Worm (Caenorhabditis elegans): ENCODE measurements around the gene EGAP5.1.

Gene EGAP5.1

DNA sequence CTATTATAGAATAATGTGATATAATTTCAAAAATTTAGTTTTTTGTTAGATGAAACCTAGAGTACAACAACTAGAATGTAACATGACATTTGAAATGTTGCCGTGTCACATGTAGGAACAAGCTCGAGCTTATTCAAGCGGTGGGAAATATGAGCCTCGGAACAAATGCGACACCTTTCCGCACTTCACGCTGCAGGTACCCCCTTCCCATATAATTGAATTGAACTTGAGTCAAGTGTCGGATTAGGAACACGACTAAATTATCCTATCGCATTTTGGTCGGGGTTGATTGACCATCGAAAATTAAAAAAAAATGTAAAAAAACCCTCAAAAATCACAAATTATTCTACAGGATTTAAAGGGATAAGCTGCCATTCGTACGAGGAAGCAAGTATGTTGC is 42.7 kb upstream of the EGAP5.1 start:
- TF ChIP-seq snpc-4 (tag; optimal IDR thresholded peaks at IDR 0.05) (no peak), ces-1 (GFP tag; optimal IDR thresholded peaks at IDR 0.05) (peak; percentile 43)

- TF ChIP-seq nhr-76 (tag; optimal IDR thresholded peaks at IDR 0.05) = no peak
- TF ChIP-seq lin-13 (tag; optimal IDR thresholded peaks at IDR 0.05) = no peak
- no peak for TF ChIP-seq unc-120 (tag; optimal IDR thresholded peaks at IDR 0.05; ENCODE audit: poor library complexity, severe bottlenecking)
- no peak for TF ChIP-seq unc-39 (tag; optimal IDR thresholded peaks at IDR 0.05)
- no peak for TF ChIP-seq drap-1 (GFP tag; optimal IDR thresholded peaks at IDR 0.05)
- no peak for TF ChIP-seq hlh-1 (tag; optimal IDR thresholded peaks at IDR 0.05)
- TF ChIP-seq sem-2 (GFP tag; optimal IDR thresholded peaks at IDR 0.05) = no peak
- TF ChIP-seq bed-3 (GFP tag; optimal IDR thresholded peaks at IDR 0.05) = no peak
- TF ChIP-seq zip-8 (tag; optimal IDR thresholded peaks at IDR 0.05) = no peak
- TF ChIP-seq M03D4.4 (tag; optimal IDR thresholded peaks at IDR 0.05) = no peak
- TF ChIP-seq ceh-39 (tag; optimal IDR thresholded peaks at IDR 0.05) = no peak
- no peak for TF ChIP-seq nhr-2 (tag; optimal IDR thresholded peaks at IDR 0.05)
- TF ChIP-seq snpc-4 (tag; optimal IDR thresholded peaks at IDR 0.05) = no peak
- TF ChIP-seq nhr-28 (tag; optimal IDR thresholded peaks at IDR 0.05) = no peak
- TF ChIP-seq unc-62 (GFP tag; optimal IDR thresholded peaks at IDR 0.05) = no peak
Measured at ce11 chrX:5120807-5121206, 42.0 kb upstream of the EGAP5.1 start.

- TF ChIP-seq ces-1 (GFP tag; optimal IDR thresholded peaks at IDR 0.05) (peak; percentile 32), cnd-1 (tag; optimal IDR thresholded peaks at IDR 0.05) (peak; percentile 32), lin-32 (GFP tag; optimal IDR thresholded peaks at IDR 0.05) (peak; percentile 25), ham-2 (GFP tag; optimal IDR thresholded peaks at IDR 0.05) (no peak), pha-4 (tag; optimal IDR thresholded peaks at IDR 0.05) (peak; percentile 10), mls-2 (tag; optimal IDR thresholded peaks at IDR 0.05) (peak; percentile 50), tbx-8 (GFP tag; optimal IDR thresholded peaks at IDR 0.05) (no peak)
Measured at ce11 chrX:5121789-5122188, 41.1 kb upstream of the EGAP5.1 start.

DNA sequence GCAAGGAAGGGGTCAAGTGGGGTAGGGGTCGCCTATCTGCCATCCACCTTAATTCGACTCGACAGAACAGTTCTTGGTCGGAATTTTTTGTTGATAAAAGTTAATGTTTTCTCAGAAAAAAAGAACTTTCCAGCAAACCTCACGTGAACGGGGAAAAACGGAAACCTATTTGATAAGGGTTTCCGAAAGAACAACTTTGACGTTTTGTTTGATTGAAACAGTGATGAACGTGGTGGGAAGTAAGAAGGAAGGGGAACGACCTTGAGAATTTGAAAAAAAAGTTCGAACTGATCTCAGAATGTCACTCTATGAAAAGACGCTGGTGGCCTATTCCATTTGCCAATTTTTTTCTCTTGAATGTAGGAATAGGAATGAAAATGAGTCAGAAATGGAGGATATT is 40.5 kb upstream of the EGAP5.1 start:
- no peak for TF ChIP-seq drap-1 (GFP tag; optimal IDR thresholded peaks at IDR 0.05)
- TF ChIP-seq ceh-43 (GFP tag; optimal IDR thresholded peaks at IDR 0.05) = no peak
- no peak for TF ChIP-seq nhr-12 (tag; optimal IDR thresholded peaks at IDR 0.05)
- no peak for TF ChIP-seq tbx-8 (GFP tag; optimal IDR thresholded peaks at IDR 0.05)
- TF ChIP-seq ceh-39 (tag; optimal IDR thresholded peaks at IDR 0.05) = no peak
- TF ChIP-seq ham-2 (GFP tag; optimal IDR thresholded peaks at IDR 0.05) = no peak
- no peak for TF ChIP-seq zip-8 (tag; optimal IDR thresholded peaks at IDR 0.05)
- TF ChIP-seq elt-3 (tag; optimal IDR thresholded peaks at IDR 0.05) = no peak
- TF ChIP-seq blmp-1 (tag; optimal IDR thresholded peaks at IDR 0.05) = no peak
- TF ChIP-seq sem-2 (GFP tag; optimal IDR thresholded peaks at IDR 0.05) = no peak
- no peak for TF ChIP-seq ztf-11 (tag; optimal IDR thresholded peaks at IDR 0.05)
- TF ChIP-seq bed-3 (GFP tag; optimal IDR thresholded peaks at IDR 0.05) = no peak

- TF ChIP-seq nhr-2 (tag; optimal IDR thresholded peaks at IDR 0.05) (peak; percentile 80), M03D4.4 (tag; optimal IDR thresholded peaks at IDR 0.05) (peak; percentile 32), unc-39 (tag; optimal IDR thresholded peaks at IDR 0.05) (no peak), ceh-39 (tag; optimal IDR thresholded peaks at IDR 0.05) (no peak), drap-1 (GFP tag; optimal IDR thresholded peaks at IDR 0.05) (peak; percentile 5), elt-3 (tag; optimal IDR thresholded peaks at IDR 0.05) (no peak), pha-4 (tag; optimal IDR thresholded peaks at IDR 0.05) (peak; percentile 54), mls-2 (tag; optimal IDR thresholded peaks at IDR 0.05) (no peak), sptf-1 (tag; optimal IDR thresholded peaks at IDR 0.05) (no peak), ham-2 (GFP tag; optimal IDR thresholded peaks at IDR 0.05) (peak; percentile 1)
Measured at ce11 chrX:5122791-5123414, 40.0 kb upstream of the EGAP5.1 start.

- TF ChIP-seq ceh-83 (GFP tag; optimal IDR thresholded peaks at IDR 0.05) (no peak), elt-3 (tag; optimal IDR thresholded peaks at IDR 0.05) (no peak), cnd-1 (tag; optimal IDR thresholded peaks at IDR 0.05) (no peak), mls-2 (tag; optimal IDR thresholded peaks at IDR 0.05) (peak; percentile 18), sem-2 (GFP tag; optimal IDR thresholded peaks at IDR 0.05) (no peak), ces-1 (GFP tag; optimal IDR thresholded peaks at IDR 0.05) (peak; percentile 81), unc-120 (tag; optimal IDR thresholded peaks at IDR 0.05; ENCODE audit: poor library complexity, severe bottlenecking) (no peak), ceh-43 (GFP tag; optimal IDR thresholded peaks at IDR 0.05) (no peak)
Measured at ce11 chrX:5124288-5124687, 38.6 kb upstream of the EGAP5.1 start.

Data from whole organism, mixed stage, embryonic.